Fruit fly (Drosophila melanogaster) whole organism, prepupa: ENCODE measurements around the gene CG17364.

Experiments used
- Blimp-1 ChIP-seq: fragments of 200-800 bp; sonication (Bioruptor generic); optimal IDR thresholded peaks from 3 replicates; lab custom pipeline; 2017; ENCODE audit warnings: missing biosample characterization, missing genetic modification characterization, mild to moderate bottlenecking, moderate library complexity, missing genetic modification reagents
- CG10669 ChIP-seq: fragments of 200-800 bp; sonication (Bioruptor generic); optimal IDR thresholded peaks from 3 replicates; lab custom pipeline; 2018; ENCODE audit warnings: missing biosample characterization, mild to moderate bottlenecking, missing genetic modification characterization, moderate library complexity
- CG15336 ChIP-seq: fragments of 200-800 bp; sonication (Bioruptor generic); IDR thresholded peaks from 2 replicates; pipeline ENCODE4 v1.3.6; 2022; ENCODE audit warnings: missing biosample characterization, missing genetic modification characterization
- CG3032 ChIP-seq: fragments of 200-800 bp; optimal IDR thresholded peaks from 2 replicates; lab custom pipeline; 2019; ENCODE audit warnings: missing biosample characterization, mild to moderate bottlenecking, missing genetic modification characterization, moderate library complexity
- CG32006 ChIP-seq: fragments of 200-800 bp; sonication (Bioruptor generic); optimal IDR thresholded peaks from 3 replicates; lab custom pipeline; 2017; ENCODE audit warnings: missing biosample characterization, mild to moderate bottlenecking, missing genetic modification characterization
- CG6163 ChIP-seq: fragments of 200-800 bp; sonication (Bioruptor generic); IDR thresholded peaks from 3 replicates; pipeline ENCODE4 v1.3.6; 2022; ENCODE audit warnings: missing biosample characterization, missing genetic modification characterization
- CG6808 ChIP-seq: fragments of 200-800 bp; sonication (Bioruptor generic); optimal IDR thresholded peaks from 3 replicates; lab custom pipeline; 2017; ENCODE audit warnings: missing biosample characterization, missing genetic modification characterization, mild to moderate bottlenecking, moderate library complexity, missing genetic modification reagents
- CG8319 ChIP-seq: fragments of 200-800 bp; sonication (Bioruptor generic); optimal IDR thresholded peaks from 3 replicates; lab custom pipeline; 2016; ENCODE audit warnings: missing biosample characterization, missing genetic modification characterization
- CG8632 ChIP-seq: fragments of 200-800 bp; sonication (Bioruptor generic); optimal IDR thresholded peaks from 3 replicates; lab custom pipeline; 2016; ENCODE audit warnings: missing biosample characterization, missing genetic modification characterization
- Eip75B ChIP-seq: fragments of 200-800 bp; sonication (Bioruptor generic); optimal IDR thresholded peaks from 3 replicates; lab custom pipeline; 2016; ENCODE audit warnings: missing biosample characterization, missing genetic modification characterization
- Eip93F ChIP-seq: fragments of 200-800 bp; sonication (Bioruptor generic); optimal IDR thresholded peaks from 2 replicates; lab custom pipeline; 2016; ENCODE audit warnings: missing biosample characterization, mild to moderate bottlenecking, missing genetic modification characterization
- Lpt ChIP-seq: fragments of 200-800 bp; sonication (Bioruptor generic); optimal IDR thresholded peaks from 3 replicates; lab custom pipeline; 2016; ENCODE audit warnings: missing biosample characterization, missing genetic modification characterization
- Sox102F ChIP-seq: fragments of 200-800 bp; sonication (Bioruptor generic); optimal IDR thresholded peaks from 2 replicates; lab custom pipeline; 2016; ENCODE audit warnings: missing biosample characterization, mild to moderate bottlenecking, missing genetic modification characterization
- fd59A ChIP-seq: fragments of 200-800 bp; sonication (Bioruptor generic); optimal IDR thresholded peaks from 2 replicates; lab custom pipeline; 2017; ENCODE audit warnings: missing biosample characterization, mild to moderate bottlenecking, missing genetic modification characterization, missing genetic modification reagents

DNA sequence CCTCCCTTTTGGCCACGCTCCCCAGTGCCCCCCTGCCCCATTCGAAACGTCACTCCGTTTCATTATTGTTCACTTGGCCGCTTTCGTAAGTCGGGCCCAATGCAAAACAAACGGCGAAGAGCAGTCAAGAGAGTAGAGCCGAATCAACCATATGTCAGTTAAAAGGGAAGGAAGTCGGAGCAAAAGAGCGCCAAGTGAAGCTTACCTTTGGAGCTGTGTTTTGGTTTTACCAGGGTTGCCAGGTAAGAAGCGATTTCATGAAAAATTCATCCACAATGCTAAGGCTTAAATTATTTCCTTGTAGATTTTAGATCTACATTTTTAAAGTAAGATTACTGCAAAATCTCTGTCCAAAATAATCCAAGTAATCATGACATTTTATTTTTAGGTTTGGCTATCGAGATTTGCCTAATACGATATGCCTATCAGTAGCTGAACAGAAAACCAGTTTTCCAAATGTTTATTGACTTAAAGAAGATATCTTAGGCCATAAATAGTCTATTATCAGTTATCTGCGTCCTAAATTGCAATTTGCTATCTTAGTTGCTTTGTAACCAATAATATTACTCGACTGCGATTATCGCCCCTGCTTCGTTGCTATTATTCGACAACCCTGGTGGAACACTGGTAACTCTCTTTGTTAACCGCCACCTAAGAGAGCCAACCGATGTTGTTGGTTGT lies 54.6 kb downstream of the CG17364 start:
- peak; percentile 95 for TF ChIP-seq CG8632 (GFP tag; lab: Kevin White, UChicago)
- peak; percentile 93 for TF ChIP-seq CG10669 (GFP tag; lab: Kevin White, UChicago)
- TF ChIP-seq CG3032 (tag; lab: Kevin White, UChicago): peak; percentile 94
- peak; percentile 93 for TF ChIP-seq Lpt
- TF ChIP-seq CG6808 (GFP tag; lab: Kevin White, UChicago): peak; percentile 97
- TF ChIP-seq fd59A (GFP tag; lab: Kevin White, UChicago): peak; percentile 97
- TF ChIP-seq Blimp-1: peak; percentile 85
- TF ChIP-seq CG32006 (GFP tag; lab: Kevin White, UChicago): peak; percentile 98
- peak; percentile 88 for TF ChIP-seq CG15336 (GFP tag; lab: Robert Waterston, UW)
- TF ChIP-seq CG6163 (GFP tag; lab: Robert Waterston, UW): peak; percentile 78
- peak; percentile 95 for TF ChIP-seq Eip75B
- TF ChIP-seq CG8319 (GFP tag; lab: Kevin White, UChicago): peak; percentile 94
- peak; percentile 76 for TF ChIP-seq Eip93F (GFP tag; lab: Kevin White, UChicago)
- TF ChIP-seq Sox102F (GFP tag; lab: Kevin White, UChicago): peak; percentile 94
